Fruit fly (Drosophila melanogaster) whole organism, embryonic: ENCODE measurements around the gene CG43163.
A peak's percentile ranks its signal among the peaks of the same experiment; 100 is the strongest.

Experiments
- Blimp-1 ChIP-seq: fragments of 200-800 bp; sonication (Bioruptor generic); optimal IDR thresholded peaks from 3 replicates; lab custom pipeline; 2018; ENCODE audit warnings: missing biosample characterization, missing genetic modification characterization, mild to moderate bottlenecking, moderate library complexity, missing genetic modification reagents
- C15 ChIP-seq: fragments of 200-800 bp; sonication (Bioruptor generic); IDR thresholded peaks from 3 replicates; pipeline ENCODE4 v1.3.6; 2022; ENCODE audit warnings: missing biosample characterization, missing genetic modification characterization
- CG12236 ChIP-seq: fragments of 200-800 bp; sonication (Bioruptor generic); optimal IDR thresholded peaks from 2 replicates; lab custom pipeline; 2016; ENCODE audit warnings: missing biosample characterization, missing genetic modification characterization
- CG12659 ChIP-seq: fragments of 200-800 bp; sonication (Bioruptor generic); optimal IDR thresholded peaks from 3 replicates; lab custom pipeline; 2017; ENCODE audit warnings: mild to moderate bottlenecking, missing biosample characterization, missing genetic modification reagents, missing genetic modification characterization
- CG14667 ChIP-seq: fragments of 200-800 bp; sonication (Bioruptor generic); IDR thresholded peaks from 2 replicates; pipeline ENCODE4 v1.3.6; 2022; ENCODE audit warnings: missing biosample characterization, missing genetic modification characterization
- CG16863 ChIP-seq: fragments of 200-800 bp; sonication (Bioruptor generic); optimal IDR thresholded peaks from 3 replicates; lab custom pipeline; 2016; ENCODE audit warnings: missing biosample characterization, missing genetic modification characterization
- CG17568 ChIP-seq: fragments of 200-800 bp; sonication (Bioruptor generic); optimal IDR thresholded peaks from 2 replicates; lab custom pipeline; 2018; ENCODE audit warnings: missing biosample characterization, mild to moderate bottlenecking, missing genetic modification characterization, moderate library complexity
- CG1792 ChIP-seq: fragments of 200-800 bp; sonication (Bioruptor generic); optimal IDR thresholded peaks from 2 replicates; lab custom pipeline; 2016; ENCODE audit warnings: missing biosample characterization, missing genetic modification characterization
- CG18764 ChIP-seq: fragments of 200-800 bp; sonication (Bioruptor generic); optimal IDR thresholded peaks from 3 replicates; lab custom pipeline; 2016; ENCODE audit warnings: missing biosample characterization, missing genetic modification characterization
- CG34422 ChIP-seq: fragments of 200-800 bp; sonication (Bioruptor generic); IDR thresholded peaks from 3 replicates; pipeline ENCODE4 v1.3.6; 2022; ENCODE audit warnings: missing biosample characterization, missing genetic modification characterization
- CG5953 ChIP-seq: fragments of 200-800 bp; sonication (Bioruptor generic); IDR thresholded peaks from 2 replicates; pipeline ENCODE4 v1.3.6; 2022; ENCODE audit warnings: missing biosample characterization, missing genetic modification characterization
- CG6175 ChIP-seq: fragments of 200-800 bp; sonication (Bioruptor generic); IDR thresholded peaks from 3 replicates; pipeline ENCODE4 v1.3.6; 2022; ENCODE audit warnings: missing biosample characterization, missing genetic modification characterization
- CG7271 ChIP-seq: fragments of 200-800 bp; sonication (Bioruptor generic); optimal IDR thresholded peaks from 2 replicates; lab custom pipeline; 2018; ENCODE audit warnings: missing biosample characterization, mild to moderate bottlenecking, missing genetic modification characterization, moderate library complexity
- CG8944 ChIP-seq: fragments of 200-800 bp; sonication (Bioruptor generic); optimal IDR thresholded peaks from 3 replicates; lab custom pipeline; 2016; ENCODE audit warnings: missing biosample characterization, missing genetic modification characterization
- Dad ChIP-seq: fragments of 200-800 bp; sonication (Bioruptor generic); optimal IDR thresholded peaks from 3 replicates; lab custom pipeline; 2016; ENCODE audit warnings: missing biosample characterization, missing genetic modification characterization
- Dek ChIP-seq: fragments of 200-800 bp; sonication (Bioruptor generic); optimal IDR thresholded peaks from 3 replicates; lab custom pipeline; 2019; ENCODE audit warnings: missing biosample characterization, mild to moderate bottlenecking, missing genetic modification characterization, moderate library complexity
- ERR ChIP-seq: fragments of 200-800 bp; sonication (Bioruptor generic); optimal IDR thresholded peaks from 2 replicates; lab custom pipeline; 2016; ENCODE audit warnings: missing biosample characterization, missing genetic modification characterization
- Elba2 ChIP-seq: fragments of 200-800 bp; sonication (Bioruptor generic); optimal IDR thresholded peaks from 3 replicates; lab custom pipeline; 2016; ENCODE audit warnings: missing biosample characterization, missing genetic modification characterization
- Ets65A ChIP-seq: fragments of 200-800 bp; sonication (Bioruptor generic); peaks from one replicate; lab custom pipeline; 2016; ENCODE audit warnings: missing biosample characterization, missing genetic modification characterization
- Ets97D ChIP-seq: fragments of 200-800 bp; sonication (Bioruptor generic); optimal IDR thresholded peaks from 3 replicates; lab custom pipeline; 2016; ENCODE audit warnings: missing biosample characterization, missing genetic modification characterization
- GATAe ChIP-seq: fragments of 200-800 bp; sonication (Bioruptor generic); conservative IDR thresholded peaks from 2 replicates; pipeline ENCODE4 v1.3.6; 2022; ENCODE audit warnings: missing biosample characterization, missing genetic modification characterization
- Gsc ChIP-seq: fragments of 200-800 bp; sonication (Bioruptor generic); IDR thresholded peaks from 2 replicates; pipeline ENCODE4 v1.3.6; 2022; ENCODE audit warnings: missing biosample characterization, missing genetic modification characterization
- H15 ChIP-seq: fragments of 200-800 bp; sonication (Bioruptor generic); IDR thresholded peaks from 3 replicates; pipeline ENCODE4 v1.3.6; 2022; ENCODE audit warnings: missing biosample characterization, missing genetic modification characterization
- Hmr ChIP-seq: fragments of 200-800 bp; sonication (Bioruptor generic); optimal IDR thresholded peaks from 3 replicates; lab custom pipeline; 2017; ENCODE audit warnings: mild to moderate bottlenecking, missing biosample characterization, missing genetic modification reagents, missing genetic modification characterization
- Meics ChIP-seq: fragments of 200-800 bp; sonication (Bioruptor generic); optimal IDR thresholded peaks from 2 replicates; lab custom pipeline; 2017; ENCODE audit warnings: missing biosample characterization, mild to moderate bottlenecking, missing genetic modification characterization
- Nf-YB ChIP-seq: fragments of 200-800 bp; sonication (Bioruptor generic); optimal IDR thresholded peaks from 3 replicates; lab custom pipeline; 2019; ENCODE audit warnings: missing biosample characterization, mild to moderate bottlenecking, missing genetic modification characterization, moderate library complexity
- Six4 ChIP-seq: fragments of 200-800 bp; sonication (Bioruptor generic); optimal IDR thresholded peaks from 2 replicates; lab custom pipeline; 2016; ENCODE audit warnings: missing biosample characterization, missing genetic modification characterization
- Trl ChIP-seq, 3 experiments: fragments of >200 bp in 2 of 3; fragments of 200-800 bp in 1 of 3; sonication (Bioruptor generic) in 1 of 3; optimal IDR thresholded peaks; 2 replicates in 1 of 3; 3 replicates in 2 of 3; lab custom pipeline; 2016 to 2017; ENCODE audit warnings: missing biosample characterization in 1 of 3, missing genetic modification characterization in 1 of 3
- Vsx1 ChIP-seq: fragments of 200-800 bp; sonication (Bioruptor generic); optimal IDR thresholded peaks from 2 replicates; lab custom pipeline; 2017; ENCODE audit warnings: missing biosample characterization, mild to moderate bottlenecking, missing genetic modification characterization, missing genetic modification reagents
- Xbp1 ChIP-seq: fragments of 200-800 bp; sonication (Bioruptor generic); optimal IDR thresholded peaks from 3 replicates; lab custom pipeline; 2016; ENCODE audit warnings: missing biosample characterization, mild to moderate bottlenecking, missing genetic modification characterization
- aop ChIP-seq: fragments of 200-800 bp; sonication (Bioruptor generic); IDR thresholded peaks from 2 replicates; pipeline ENCODE4 v1.3.6; 2022; ENCODE audit warnings: missing biosample characterization, missing genetic modification characterization
- ap ChIP-seq: fragments of 200-800 bp; sonication (Bioruptor generic); IDR thresholded peaks from 2 replicates; pipeline ENCODE4 v1.3.6; 2022; ENCODE audit warnings: missing biosample characterization, missing genetic modification characterization
- ase ChIP-seq: fragments of 200-800 bp; sonication (Bioruptor generic); IDR thresholded peaks from 3 replicates; pipeline ENCODE4 v1.3.6; 2022; ENCODE audit warnings: missing biosample characterization, missing genetic modification characterization
- bsh ChIP-seq, 2 experiments: fragments of 200-800 bp; sonication (Bioruptor generic); optimal IDR thresholded peaks; 2 replicates each; lab custom pipeline; 2017 to 2018; ENCODE audit warnings: mild to moderate bottlenecking in 2 of 2, missing biosample characterization in 2 of 2, missing genetic modification characterization in 2 of 2, moderate library complexity in 1 of 2
- chm ChIP-seq: fragments of 200-800 bp; sonication (Bioruptor generic); IDR thresholded peaks from 2 replicates; pipeline ENCODE4 v1.3.6; 2022; ENCODE audit warnings: missing biosample characterization, missing genetic modification characterization
- dm ChIP-seq: fragments of 200-800 bp; sonication (Bioruptor generic); optimal IDR thresholded peaks from 3 replicates; lab custom pipeline; 2016; ENCODE audit warnings: missing biosample characterization, missing genetic modification characterization
- ems ChIP-seq: fragments of 200-800 bp; sonication (Bioruptor generic); optimal IDR thresholded peaks from 3 replicates; lab custom pipeline; 2016; ENCODE audit warnings: missing biosample characterization, missing genetic modification characterization
- fru ChIP-seq: fragments of >200 bp; optimal IDR thresholded peaks from 2 replicates; lab custom pipeline; 2017
- gce ChIP-seq: fragments of 200-800 bp; sonication (Bioruptor generic); IDR thresholded peaks from 3 replicates; pipeline ENCODE4 v1.3.6; 2022; ENCODE audit warnings: missing biosample characterization, missing genetic modification characterization
- ind ChIP-seq: fragments of 200-800 bp; sonication (Bioruptor generic); optimal IDR thresholded peaks from 3 replicates; lab custom pipeline; 2016; ENCODE audit warnings: missing biosample characterization, missing genetic modification characterization
- lab ChIP-seq: fragments of 200-800 bp; sonication (Bioruptor generic); optimal IDR thresholded peaks from 3 replicates; lab custom pipeline; 2017; ENCODE audit warnings: missing biosample characterization, missing genetic modification characterization, mild to moderate bottlenecking, moderate library complexity, missing genetic modification reagents
- lilli ChIP-seq: fragments of 200-800 bp; sonication (Bioruptor generic); optimal IDR thresholded peaks from 3 replicates; lab custom pipeline; 2016; ENCODE audit warnings: missing biosample characterization, missing genetic modification characterization
- phol ChIP-seq: fragments of 200-800 bp; sonication (Bioruptor generic); optimal IDR thresholded peaks from 3 replicates; lab custom pipeline; 2018; ENCODE audit warnings: missing biosample characterization, mild to moderate bottlenecking, missing genetic modification characterization, moderate library complexity
- ranshi ChIP-seq: fragments of 200-800 bp; sonication (Bioruptor generic); IDR thresholded peaks from 2 replicates; pipeline ENCODE4 v1.3.6; 2022; ENCODE audit warnings: missing biosample characterization, missing genetic modification characterization
- scrt ChIP-seq: fragments of 200-800 bp; sonication (Bioruptor generic); optimal IDR thresholded peaks from 2 replicates; lab custom pipeline; 2018; ENCODE audit warnings: missing biosample characterization, mild to moderate bottlenecking, missing genetic modification characterization, moderate library complexity
- seq ChIP-seq: fragments of 200-800 bp; sonication (Bioruptor generic); IDR thresholded peaks from 2 replicates; pipeline ENCODE4 v1.3.6; 2022; ENCODE audit warnings: missing biosample characterization, missing genetic modification characterization
- slou ChIP-seq: fragments of 200-800 bp; sonication (Bioruptor generic); optimal IDR thresholded peaks from 3 replicates; lab custom pipeline; 2016; ENCODE audit warnings: missing biosample characterization, missing genetic modification characterization
- tll ChIP-seq, 2 experiments: fragments of 200-800 bp in 1 of 2; fragments of >200 bp in 1 of 2; sonication (Bioruptor generic) in 1 of 2; optimal IDR thresholded peaks; 2 replicates each; lab custom pipeline; 2017 to 2019; ENCODE audit warnings: missing biosample characterization in 2 of 2, missing genetic modification characterization in 2 of 2, mild to moderate bottlenecking in 1 of 2, moderate library complexity in 1 of 2
- ttk ChIP-seq: fragments of 200-800 bp; sonication (Bioruptor generic); IDR thresholded peaks from 2 replicates; pipeline ENCODE4 v2.1.2; 2022; ENCODE audit warnings: missing biosample characterization, missing genetic modification characterization
- wor ChIP-seq: fragments of 200-800 bp; sonication (Bioruptor generic); IDR thresholded peaks from 2 replicates; pipeline ENCODE4 v1.3.6; 2022; ENCODE audit warnings: missing biosample characterization, missing genetic modification characterization

CG43163 gene

dm6 chr3L:8446050-8446781 is 60.7 kb downstream of the CG43163 start (continued):
- TF ChIP-seq CG8944 (GFP tag; lab: Kevin White, UChicago) = peak; percentile 25
- TF ChIP-seq ttk (GFP tag; lab: Robert Waterston, UW) = no peak
- TF ChIP-seq Gsc (GFP tag; lab: Robert Waterston, UW) = no peak
- TF ChIP-seq C15 (GFP tag; lab: Robert Waterston, UW) = peak; percentile 41; the same call in 1 of the 3 replicates
- TF ChIP-seq CG18764 (GFP tag; lab: Kevin White, UChicago) = peak; percentile 31
- no peak for TF ChIP-seq CG6175 (GFP tag; lab: Robert Waterston, UW)
- TF ChIP-seq Trl (optimal IDR thresholded peaks at IDR 0.05; lab: Kevin White, UChicago) = no peak
- TF ChIP-seq Trl (GFP tag; optimal IDR thresholded peaks at IDR 0.05; lab: Kevin White, UChicago) = peak; percentile 10
- TF ChIP-seq aop (GFP tag; lab: Robert Waterston, UW) = no peak
- peak; percentile 75 for TF ChIP-seq lilli (GFP tag; lab: Kevin White, UChicago)
- TF ChIP-seq Ets97D = peak; percentile 13
- peak; percentile 45; the same call in 1 of the 2 replicates for TF ChIP-seq seq (GFP tag; lab: Robert Waterston, UW)
- TF ChIP-seq H15 (GFP tag; lab: Robert Waterston, UW) = no peak
- no peak for TF ChIP-seq ap
- TF ChIP-seq CG17568 = peak; percentile 56
- no peak for TF ChIP-seq fru (lab: Kevin White, UChicago)
- TF ChIP-seq Blimp-1 (GFP tag; lab: Kevin White, UChicago) = peak; percentile 31
- TF ChIP-seq scrt (GFP tag; lab: Kevin White, UChicago) = peak; percentile 59
- TF ChIP-seq Ets65A (GFP tag; lab: Kevin White, UChicago) = peak; percentile 68
- peak; percentile 30 for TF ChIP-seq phol
- no peak for TF ChIP-seq CG14667 (GFP tag; lab: Robert Waterston, UW)
- TF ChIP-seq dm (GFP tag; lab: Kevin White, UChicago) = no peak
- peak; percentile 13; the same call in 1 of the 2 replicates for TF ChIP-seq CG5953 (GFP tag; lab: Robert Waterston, UW)
- TF ChIP-seq ind = peak; percentile 59
- peak; percentile 34 for TF ChIP-seq ems
- TF ChIP-seq CG34422 (GFP tag; lab: Robert Waterston, UW) = 0 out of 3 replicates have a peak, but pooled peaks have one; percentile 37
- TF ChIP-seq ase = no peak
- TF ChIP-seq Elba2 (GFP tag; lab: Kevin White, UChicago) = no peak
- no peak for TF ChIP-seq Vsx1 (GFP tag; lab: Kevin White, UChicago)
- peak; percentile 69 for TF ChIP-seq CG12659
- no peak for TF ChIP-seq Six4 (GFP tag; lab: Kevin White, UChicago)
- peak; percentile 62 for TF ChIP-seq Xbp1
- no peak for TF ChIP-seq Nf-YB (GFP tag; lab: Kevin White, UChicago)
- no peak for TF ChIP-seq CG16863 (GFP tag; lab: Kevin White, UChicago)
- TF ChIP-seq Hmr = peak; percentile 57
- no peak for TF ChIP-seq GATAe (GFP tag; lab: Robert Waterston, UW)
- peak; percentile 36 for TF ChIP-seq CG1792 (GFP tag; lab: Kevin White, UChicago)
- no peak for TF ChIP-seq gce (GFP tag; lab: Robert Waterston, UW)
- TF ChIP-seq bsh (GFP tag; optimal IDR thresholded peaks at IDR 0.05; lab: Kevin White, UChicago) = peak in 1 of 2 experiments; percentile 12
- 0 out of 2 replicates have a peak, but pooled peaks have one; percentile 55 for TF ChIP-seq ranshi (GFP tag; lab: Robert Waterston, UW)
- peak; percentile 1 for TF ChIP-seq slou
- TF ChIP-seq ERR (GFP tag; lab: Kevin White, UChicago) = peak; percentile 55
- TF ChIP-seq CG7271 = no peak
- peak; percentile 28; the same call in 1 of the 2 replicates for TF ChIP-seq chm (GFP tag; lab: Robert Waterston, UW)
- no peak for TF ChIP-seq wor
- TF ChIP-seq CG12236 (GFP tag; lab: Kevin White, UChicago) = no peak
- peak; percentile 79 for TF ChIP-seq lab
- peak; percentile 61 for TF ChIP-seq Meics (GFP tag; lab: Kevin White, UChicago)
- peak; percentile 38 for TF ChIP-seq Dek (tag; lab: Kevin White, UChicago)
- TF ChIP-seq Dad (GFP tag; lab: Kevin White, UChicago) = peak; percentile 2
- no peak for TF ChIP-seq tll (GFP tag; optimal IDR thresholded peaks at IDR 0.05; lab: Kevin White, UChicago)
